Worm (Caenorhabditis elegans): ENCODE data around the gene F21H7.5.

DNA sequence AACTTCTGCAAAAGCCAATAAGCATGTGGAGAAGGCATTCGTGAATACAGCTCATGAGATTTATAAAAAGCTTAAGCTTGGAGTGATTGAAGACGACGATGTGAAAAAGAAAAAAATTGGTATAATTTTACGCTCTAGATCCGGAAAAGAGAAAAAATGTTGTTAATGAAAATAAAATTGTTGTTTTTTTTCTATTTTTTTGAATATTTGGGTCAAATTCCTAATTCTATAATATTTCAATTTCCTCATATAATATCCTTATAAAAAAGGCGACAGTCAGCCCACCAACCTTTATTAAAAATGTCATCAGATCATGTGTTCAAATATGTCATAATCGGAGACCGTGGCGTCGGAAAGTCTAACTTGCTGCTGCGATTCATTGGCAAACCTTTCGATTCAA is 41.9 kb upstream of the F21H7.5 start, which contains the start of gene rabr-3:
- TF ChIP-seq hmg-4 (GFP tag; optimal IDR thresholded peaks at IDR 0.05) (no peak), scrt-1 (GFP tag; IDR thresholded peaks at IDR 0.05) (no peak), ama-1 (optimal IDR thresholded peaks at IDR 0.05) (no peak), F13C5.2 (tag; optimal IDR thresholded peaks at IDR 0.05) (no peak), tra-4 (tag; optimal IDR thresholded peaks at IDR 0.05) (no peak), flt-1 (GFP tag; IDR thresholded peaks at IDR 0.05) (no peak), tbx-11 (GFP tag; IDR thresholded peaks at IDR 0.05) (no peak), hmbx-1 (tag; optimal IDR thresholded peaks at IDR 0.05) (no peak), ceh-13 (GFP tag; optimal IDR thresholded peaks at IDR 0.05) (no peak)
